Worm (Caenorhabditis elegans): ENCODE results near the gene F35B3.3.

- TF ChIP-seq scrt-1 (GFP tag; IDR thresholded peaks at IDR 0.05) (no peak), sea-1 (GFP tag; conservative IDR thresholded peaks at IDR 0.05) (no peak)
These were observed 21.5 kb downstream of the F35B3.3 start for ce11 chrX:17034773-17035172.
